Worm (Caenorhabditis elegans): Measurements from ENCODE around the gene Y41E3.1.

DNA sequence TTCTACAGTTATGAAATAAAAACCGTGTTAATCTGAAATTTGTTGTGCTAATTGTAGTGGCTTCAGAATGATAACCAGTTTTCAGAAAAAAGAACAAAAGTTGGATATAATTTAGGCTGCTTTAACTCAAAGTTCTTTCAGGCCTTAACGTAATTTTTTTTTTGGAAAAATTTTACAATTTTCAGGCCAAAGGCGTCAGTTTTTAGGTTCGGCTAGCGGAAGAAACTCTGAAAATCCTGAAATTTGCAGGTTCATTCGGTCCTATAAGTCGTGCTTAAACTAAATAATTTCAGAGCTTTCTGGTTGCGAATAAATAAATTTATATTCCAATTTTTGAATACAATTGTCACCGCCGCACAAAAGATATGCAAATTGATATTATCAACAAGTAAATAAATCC lies 49.5 kb upstream of the Y41E3.1 start:
- TF ChIP-seq ceh-13 (GFP tag; optimal IDR thresholded peaks at IDR 0.05) (no peak), ama-1 (optimal IDR thresholded peaks at IDR 0.05) (no peak), scrt-1 (GFP tag; IDR thresholded peaks at IDR 0.05) (no peak), hmg-4 (GFP tag; optimal IDR thresholded peaks at IDR 0.05) (no peak), hmbx-1 (tag; optimal IDR thresholded peaks at IDR 0.05) (no peak)

Measured in whole organism, early embryonic.